Fruit fly (Drosophila melanogaster) whole organism, embryonic: ENCODE measurements around the gene brat.

Experiments used
- B-H1 ChIP-seq: fragments of 200-800 bp; sonication (Bioruptor generic); IDR thresholded peaks from 3 replicates; pipeline ENCODE4 v1.3.6; 2022; ENCODE audit warnings: missing biosample characterization, missing genetic modification characterization
- B-H2 ChIP-seq: fragments of 200-800 bp; sonication (Bioruptor generic); optimal IDR thresholded peaks from 2 replicates; lab custom pipeline; 2018; ENCODE audit warnings: missing biosample characterization, mild to moderate bottlenecking, missing genetic modification characterization
- C15 ChIP-seq: fragments of 200-800 bp; sonication (Bioruptor generic); IDR thresholded peaks from 3 replicates; pipeline ENCODE4 v1.3.6; 2022; ENCODE audit warnings: missing biosample characterization, missing genetic modification characterization
- CG10431 ChIP-seq: fragments of 200-800 bp; sonication (Bioruptor generic); optimal IDR thresholded peaks from 3 replicates; lab custom pipeline; 2018; ENCODE audit warnings: missing biosample characterization, mild to moderate bottlenecking, missing genetic modification characterization
- CG12299 ChIP-seq: fragments of 200-800 bp; sonication (Bioruptor generic); optimal IDR thresholded peaks from 2 replicates; lab custom pipeline; 2018; ENCODE audit warnings: missing biosample characterization, mild to moderate bottlenecking, missing genetic modification characterization
- CG12769 ChIP-seq: fragments of 200-800 bp; sonication (Bioruptor generic); optimal IDR thresholded peaks from 2 replicates; lab custom pipeline; 2019; ENCODE audit warnings: missing biosample characterization, mild to moderate bottlenecking, missing genetic modification characterization, moderate library complexity
- CG13287 ChIP-seq: fragments of 200-800 bp; sonication (Bioruptor generic); IDR thresholded peaks from 2 replicates; pipeline ENCODE4 v1.3.6; 2022; ENCODE audit warnings: missing biosample characterization, missing genetic modification characterization; ENCODE audit not compliant: partially characterized antibody
- CG15479 ChIP-seq: fragments of 200-800 bp; sonication (Bioruptor generic); optimal IDR thresholded peaks from 3 replicates; lab custom pipeline; 2019; ENCODE audit warnings: missing biosample characterization, mild to moderate bottlenecking, missing genetic modification characterization, moderate library complexity
- CG1602 ChIP-seq: fragments of 200-800 bp; sonication (Bioruptor generic); optimal IDR thresholded peaks from 3 replicates; lab custom pipeline; 2016; ENCODE audit warnings: missing biosample characterization, missing genetic modification characterization
- CG18011 ChIP-seq: fragments of 200-800 bp; sonication (Bioruptor generic); optimal IDR thresholded peaks from 2 replicates; lab custom pipeline; 2017; ENCODE audit warnings: missing biosample characterization, missing genetic modification characterization, mild to moderate bottlenecking, moderate library complexity, missing genotype
- CG2889 ChIP-seq: fragments of 200-800 bp; sonication (Bioruptor generic); IDR thresholded peaks from 3 replicates; pipeline ENCODE4 v1.3.6; 2022; ENCODE audit warnings: missing biosample characterization, missing genetic modification characterization
- CG30431 ChIP-seq: fragments of 200-800 bp; sonication (Bioruptor generic); optimal IDR thresholded peaks from 2 replicates; lab custom pipeline; 2017; ENCODE audit warnings: missing biosample characterization, missing genetic modification characterization
- CG3065 ChIP-seq: fragments of 200-800 bp; sonication (Bioruptor generic); optimal IDR thresholded peaks from 2 replicates; lab custom pipeline; 2016; ENCODE audit warnings: missing biosample characterization, missing genetic modification characterization
- CG31365 ChIP-seq: fragments of 200-800 bp; sonication (Bioruptor generic); optimal IDR thresholded peaks from 2 replicates; lab custom pipeline; 2018; ENCODE audit warnings: missing biosample characterization, mild to moderate bottlenecking, missing genetic modification characterization
- CG32767 ChIP-seq: fragments of 200-800 bp; sonication (Bioruptor generic); IDR thresholded peaks from 2 replicates; pipeline ENCODE4 v1.3.6; 2022; ENCODE audit warnings: missing biosample characterization, missing genetic modification characterization
- CG3407 ChIP-seq: fragments of 200-800 bp; sonication (Bioruptor generic); optimal IDR thresholded peaks from 2 replicates; lab custom pipeline; 2018; ENCODE audit warnings: missing biosample characterization, mild to moderate bottlenecking, missing genetic modification characterization
- CG6791 ChIP-seq: fragments of 200-800 bp; sonication (Bioruptor generic); IDR thresholded peaks from 3 replicates; pipeline ENCODE4 v1.3.6; 2022; ENCODE audit warnings: missing biosample characterization, missing genetic modification characterization; ENCODE audit not compliant: partially characterized antibody
- CG7987 ChIP-seq: fragments of 200-800 bp; sonication (Bioruptor generic); optimal IDR thresholded peaks from 2 replicates; lab custom pipeline; 2018; ENCODE audit warnings: missing biosample characterization, mild to moderate bottlenecking, missing genetic modification characterization, moderate library complexity
- CG9609 ChIP-seq: fragments of 200-800 bp; sonication (Bioruptor generic); optimal IDR thresholded peaks from 3 replicates; lab custom pipeline; 2016; ENCODE audit warnings: missing biosample characterization, missing genetic modification characterization
- CkIIα-i1 ChIP-seq: fragments of 200-800 bp; sonication (Bioruptor generic); IDR thresholded peaks from 2 replicates; pipeline ENCODE4 v1.3.6; 2022; ENCODE audit warnings: missing biosample characterization, missing genetic modification characterization
- Dbx ChIP-seq: fragments of 200-800 bp; sonication (Bioruptor generic); IDR thresholded peaks from 3 replicates; pipeline ENCODE4 v1.3.6; 2022; ENCODE audit warnings: missing biosample characterization, missing genetic modification characterization
- ERR ChIP-seq: fragments of 200-800 bp; sonication (Bioruptor generic); optimal IDR thresholded peaks from 2 replicates; lab custom pipeline; 2016; ENCODE audit warnings: missing biosample characterization, missing genetic modification characterization
- Hr39 ChIP-seq: fragments of >200 bp; optimal IDR thresholded peaks from 2 replicates; lab custom pipeline; 2017
- Mad ChIP-seq: fragments of 200-800 bp; sonication (Bioruptor generic); optimal IDR thresholded peaks from 2 replicates; lab custom pipeline; 2016; ENCODE audit warnings: missing biosample characterization, missing genetic modification characterization
- Max ChIP-seq: fragments of 200-800 bp; sonication (Bioruptor generic); optimal IDR thresholded peaks from 2 replicates; lab custom pipeline; 2016; ENCODE audit warnings: missing biosample characterization, mild to moderate bottlenecking, missing genetic modification characterization
- NC2β ChIP-seq: fragments of 200-800 bp; sonication (Bioruptor generic); optimal IDR thresholded peaks from 2 replicates; lab custom pipeline; 2016; ENCODE audit warnings: missing biosample characterization, missing genetic modification characterization
- Nf-YC ChIP-seq: fragments of 200-800 bp; optimal IDR thresholded peaks from 3 replicates; lab custom pipeline; 2019; ENCODE audit warnings: missing biosample characterization, mild to moderate bottlenecking, missing genetic modification characterization, moderate library complexity
- Optix ChIP-seq: fragments of 200-800 bp; sonication (Bioruptor generic); IDR thresholded peaks from 3 replicates; pipeline ENCODE4 v1.3.6; 2022; ENCODE audit warnings: missing biosample characterization, missing genetic modification characterization
- Rfx ChIP-seq: fragments of 200-800 bp; sonication (Bioruptor generic); IDR thresholded peaks from 2 replicates; pipeline ENCODE4 v1.3.6; 2022; ENCODE audit warnings: missing biosample characterization, missing genetic modification characterization
- Six4 ChIP-seq: fragments of 200-800 bp; sonication (Bioruptor generic); optimal IDR thresholded peaks from 2 replicates; lab custom pipeline; 2016; ENCODE audit warnings: missing biosample characterization, missing genetic modification characterization
- Tbp ChIP-seq: fragments of >200 bp; optimal IDR thresholded peaks from 2 replicates; lab custom pipeline; 2018; ENCODE audit warnings: missing biosample characterization, missing genetic modification characterization
- Xrp1 ChIP-seq: fragments of 200-800 bp; sonication (Bioruptor generic); IDR thresholded peaks from 2 replicates; pipeline ENCODE4 v1.3.6; 2022; ENCODE audit warnings: missing biosample characterization, missing genetic modification characterization
- ac ChIP-seq: fragments of 200-800 bp; sonication (Bioruptor generic); optimal IDR thresholded peaks from 3 replicates; lab custom pipeline; 2017; ENCODE audit warnings: missing biosample characterization, mild to moderate bottlenecking, missing genetic modification characterization
- ara ChIP-seq: fragments of 200-800 bp; sonication (Bioruptor generic); IDR thresholded peaks from 2 replicates; pipeline ENCODE4 v1.3.6; 2022; ENCODE audit warnings: missing biosample characterization, missing genetic modification characterization
- da ChIP-seq: fragments of 200-800 bp; sonication (Bioruptor generic); optimal IDR thresholded peaks from 2 replicates; lab custom pipeline; 2016; ENCODE audit warnings: missing biosample characterization, missing genetic modification characterization
- eyg ChIP-seq: fragments of 200-800 bp; sonication (Bioruptor generic); optimal IDR thresholded peaks from 3 replicates; lab custom pipeline; 2016; ENCODE audit warnings: missing biosample characterization, missing genetic modification characterization
- fd102C ChIP-seq: fragments of 200-800 bp; sonication (Bioruptor generic); optimal IDR thresholded peaks from 2 replicates; lab custom pipeline; 2018; ENCODE audit warnings: missing biosample characterization, mild to moderate bottlenecking, missing genetic modification characterization, moderate library complexity
- gce ChIP-seq: fragments of 200-800 bp; sonication (Bioruptor generic); IDR thresholded peaks from 3 replicates; pipeline ENCODE4 v1.3.6; 2022; ENCODE audit warnings: missing biosample characterization, missing genetic modification characterization
- ham ChIP-seq: fragments of 200-800 bp; sonication (Bioruptor generic); IDR thresholded peaks from 2 replicates; pipeline ENCODE4 v1.3.6; 2022; ENCODE audit warnings: missing biosample characterization, missing genetic modification characterization
- luna ChIP-seq: fragments of 200-800 bp; sonication (Bioruptor generic); optimal IDR thresholded peaks from 2 replicates; lab custom pipeline; 2016; ENCODE audit warnings: missing biosample characterization, missing genetic modification characterization
- mam ChIP-seq: fragments of 200-800 bp; sonication (Bioruptor generic); optimal IDR thresholded peaks from 3 replicates; lab custom pipeline; 2016; ENCODE audit warnings: missing biosample characterization, missing genetic modification characterization
- mirr ChIP-seq: fragments of 200-800 bp; sonication (Bioruptor generic); optimal IDR thresholded peaks from 3 replicates; lab custom pipeline; 2018; ENCODE audit warnings: missing biosample characterization, mild to moderate bottlenecking, missing genetic modification characterization
- pan ChIP-seq, 4 experiments: fragments of >200 bp in 3 of 4; fragments of 200-800 bp in 1 of 4; sonication (Bioruptor generic) in 1 of 4; optimal IDR thresholded peaks in 3 of 4; IDR thresholded peaks in 1 of 4; 2 replicates each; pipeline versions ENCODE4 v1.3.6 to Lab custom; 2017 to 2022; ENCODE audit warnings: missing biosample characterization in 2 of 4, missing genetic modification characterization in 2 of 4, mixed read lengths in 1 of 4
- psq ChIP-seq: fragments of 200-800 bp; sonication (Bioruptor generic); optimal IDR thresholded peaks from 2 replicates; lab custom pipeline; 2017; ENCODE audit warnings: missing biosample characterization, missing genetic modification characterization
- ro ChIP-seq: fragments of 200-800 bp; sonication (Bioruptor generic); IDR thresholded peaks from 2 replicates; pipeline ENCODE4 v1.3.6; 2022; ENCODE audit warnings: missing biosample characterization, missing genetic modification characterization
- sna ChIP-seq: fragments of 200-800 bp; sonication (Bioruptor generic); IDR thresholded peaks from 2 replicates; pipeline ENCODE4 v1.3.6; 2022; ENCODE audit warnings: missing biosample characterization, missing genetic modification characterization; ENCODE audit not compliant: partially characterized antibody
- sqz ChIP-seq: fragments of 200-800 bp; sonication (Bioruptor generic); optimal IDR thresholded peaks from 3 replicates; lab custom pipeline; 2018; ENCODE audit warnings: missing biosample characterization, mild to moderate bottlenecking, missing genetic modification characterization
- tna ChIP-seq: fragments of 200-800 bp; sonication (Bioruptor generic); IDR thresholded peaks from 2 replicates; pipeline ENCODE4 v1.3.6; 2022; ENCODE audit warnings: missing biosample characterization, missing genetic modification characterization; ENCODE audit not compliant: partially characterized antibody
- twi ChIP-seq: fragments of 200-800 bp; optimal IDR thresholded peaks from 2 replicates; lab custom pipeline; 2019; ENCODE audit warnings: missing biosample characterization, mild to moderate bottlenecking, missing genetic modification characterization, moderate library complexity
- unpg ChIP-seq: fragments of 200-800 bp; sonication (Bioruptor generic); optimal IDR thresholded peaks from 3 replicates; lab custom pipeline; 2018; ENCODE audit warnings: missing biosample characterization, mild to moderate bottlenecking, missing genetic modification characterization, moderate library complexity
- vnd ChIP-seq: fragments of 200-800 bp; sonication (Bioruptor generic); IDR thresholded peaks from 3 replicates; pipeline ENCODE4 v1.3.6; 2022; ENCODE audit warnings: missing biosample characterization, missing genetic modification characterization; ENCODE audit not compliant: partially characterized antibody

brat gene

DNA sequence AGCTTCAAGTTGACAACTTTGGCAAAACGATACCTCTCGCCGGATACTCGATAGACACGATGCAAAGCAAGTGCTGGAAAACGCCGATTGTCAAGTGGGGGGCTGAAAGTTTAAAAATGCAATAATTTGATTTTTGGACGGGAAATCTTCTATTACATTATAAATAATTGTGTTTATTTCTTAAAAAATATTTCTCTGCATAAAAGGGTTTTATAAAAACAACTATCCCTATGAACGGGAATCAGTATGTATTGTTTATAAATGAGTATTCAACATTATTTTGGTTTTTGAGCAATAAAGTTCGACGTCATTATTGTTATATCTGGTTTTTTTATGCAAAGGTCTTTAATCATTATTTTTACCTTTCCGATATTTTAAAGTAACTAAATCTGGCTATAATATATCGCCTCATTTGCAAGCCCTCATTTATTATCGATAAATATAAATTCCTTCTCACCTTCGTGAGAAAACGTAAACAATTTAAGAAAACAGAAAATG, 1.7 kb upstream of the brat start, which contains the start of the genes AsnRS and DCTN6-p27 (continued):
- TF ChIP-seq pan (optimal IDR thresholded peaks at IDR 0.05; lab: Kevin White, UChicago) (no peak), pan (GFP tag; optimal IDR thresholded peaks at IDR 0.05 in 1 of 2, IDR thresholded peaks at IDR 0.05 in 1 of 2) (peak in 1 of 2 experiments; percentile 76), CG12299 (peak; percentile 25), CG7987 (GFP tag; lab: Kevin White, UChicago) (peak; percentile 50), CG15479 (GFP tag; lab: Kevin White, UChicago) (no peak), CG10431 (no peak), CG31365 (tag; lab: Kevin White, UChicago) (peak; percentile 14), psq (GFP tag; lab: Kevin White, UChicago) (peak; percentile 46), tna (GFP tag; lab: Robert Waterston, UW) (no peak; the same call in 1 of the 2 replicates), CG13287 (GFP tag; lab: Robert Waterston, UW) (peak; percentile 80), ham (GFP tag; lab: Robert Waterston, UW) (no peak), ac (GFP tag; lab: Kevin White, UChicago) (peak; percentile 39), mirr (peak; percentile 55), ERR (GFP tag; lab: Kevin White, UChicago) (peak; percentile 36), CG6791 (peak; percentile 66), CG3407 (GFP tag; lab: Kevin White, UChicago) (no peak), ara (peak; percentile 18; the same call in 1 of the 2 replicates), CG9609 (GFP tag; lab: Kevin White, UChicago) (peak; percentile 39), vnd (peak; percentile 70), mam (GFP tag; lab: Kevin White, UChicago) (peak; percentile 77), Six4 (GFP tag; lab: Kevin White, UChicago) (peak; percentile 57), C15 (GFP tag; lab: Robert Waterston, UW) (no peak), CkIIα-i1 (GFP tag; lab: Robert Waterston, UW) (no peak), CG32767 (GFP tag; lab: Robert Waterston, UW) (no peak), gce (GFP tag; lab: Robert Waterston, UW) (no peak), Mad (GFP tag; lab: Kevin White, UChicago) (peak; percentile 59), sna (GFP tag; lab: Robert Waterston, UW) (peak; percentile 60; the same call in 1 of the 2 replicates), Rfx (GFP tag; lab: Robert Waterston, UW) (peak; percentile 82), Optix (GFP tag; lab: Robert Waterston, UW) (no peak), twi (tag; lab: Kevin White, UChicago) (peak; percentile 40), CG3065 (GFP tag; lab: Kevin White, UChicago) (no peak), NC2β (peak; percentile 70), CG2889 (GFP tag; lab: Robert Waterston, UW) (no peak), fd102C (GFP tag; lab: Kevin White, UChicago) (peak; percentile 2), Max (peak; percentile 79), Xrp1 (GFP tag; lab: Robert Waterston, UW) (peak; percentile 73), B-H1 (peak; percentile 28; the same call in 1 of the 3 replicates), Tbp (GFP tag; lab: Kevin White, UChicago) (no peak), ro (GFP tag; lab: Robert Waterston, UW) (no peak), Nf-YC (tag; lab: Kevin White, UChicago) (peak; percentile 68), unpg (GFP tag; lab: Kevin White, UChicago) (peak; percentile 66), sqz (GFP tag; lab: Kevin White, UChicago) (no peak), luna (GFP tag; lab: Kevin White, UChicago) (no peak), da (GFP tag; lab: Kevin White, UChicago) (peak; percentile 3), CG30431 (GFP tag; lab: Kevin White, UChicago) (peak; percentile 14), CG1602 (GFP tag; lab: Kevin White, UChicago) (peak; percentile 67), Dbx (peak; percentile 72), Hr39 (no peak), CG12769 (no peak), CG18011 (GFP tag; lab: Kevin White, UChicago) (peak; percentile 57), eyg (GFP tag; lab: Kevin White, UChicago) (no peak), B-H2 (peak; percentile 85)
